Worm (Caenorhabditis elegans): ENCODE data around the gene R12C12.6.
"Not testable (repeated sequence)": the region's sequence is repeated elsewhere in the genome, so short reads cannot be mapped to it uniquely, and the experiment has no call there.

R12C12.6 gene

ce11 chrII:6008887-6009286 is 38.8 kb downstream of the R12C12.6 start, which contains the start of gene ZK84.4:
Gene ZK84.4 (minus strand): TSS chrII:6008987.
- not testable (repeated sequence) for TF ChIP-seq ama-1 (optimal IDR thresholded peaks at IDR 0.05); sma-9 (GFP tag; optimal IDR thresholded peaks at IDR 0.05); sma-9 (tag; optimal IDR thresholded peaks at IDR 0.05); nhr-77 (tag; optimal IDR thresholded peaks at IDR 0.05)

ce11 chrII:6001004-6001403 is 46.7 kb downstream of the R12C12.6 start:
- TF ChIP-seq nhr-21 (tag; optimal IDR thresholded peaks at IDR 0.05) (no peak), fos-1 (tag; optimal IDR thresholded peaks at IDR 0.05) (no peak), sem-4 (tag; optimal IDR thresholded peaks at IDR 0.05) (no peak), Y55F3AM.14 (GFP tag; optimal IDR thresholded peaks at IDR 0.05) (no peak), mab-5 (tag; optimal IDR thresholded peaks at IDR 0.05) (no peak), nhr-23 (tag; optimal IDR thresholded peaks at IDR 0.05) (no peak), R02D3.7 (tag; optimal IDR thresholded peaks at IDR 0.05) (no peak), unc-39 (tag; optimal IDR thresholded peaks at IDR 0.05) (no peak), snpc-4 (tag; optimal IDR thresholded peaks at IDR 0.05) (no peak), nhr-237 (tag; optimal IDR thresholded peaks at IDR 0.05) (no peak), lin-13 (GFP tag; optimal IDR thresholded peaks at IDR 0.05) (no peak), sma-3 (GFP tag; optimal IDR thresholded peaks at IDR 0.05) (no peak), nhr-6 (tag; optimal IDR thresholded peaks at IDR 0.05) (no peak), ztf-1 (GFP tag; conservative IDR thresholded peaks at IDR 0.05) (no peak), F13H6.1 (tag; optimal IDR thresholded peaks at IDR 0.05) (no peak), ama-1 (optimal IDR thresholded peaks at IDR 0.05) (no peak), dmd-4 (tag; optimal IDR thresholded peaks at IDR 0.05) (no peak), nhr-10 (tag; optimal IDR thresholded peaks at IDR 0.05) (no peak), crh-2 (tag; optimal IDR thresholded peaks at IDR 0.05) (no peak), gmeb-1 (tag; optimal IDR thresholded peaks at IDR 0.05) (no peak)

ce11 chrII:6000136-6000535 is 47.5 kb downstream of the R12C12.6 start, which contains the start of gene ins-6:
Gene ins-6 (plus strand): TSS chrII:6000436.
- TF ChIP-seq nhr-10 (tag; optimal IDR thresholded peaks at IDR 0.05), result no peak
- TF ChIP-seq sma-9 (GFP tag; optimal IDR thresholded peaks at IDR 0.05), result no peak
- TF ChIP-seq sma-9 (tag; optimal IDR thresholded peaks at IDR 0.05), result no peak
- no peak for TF ChIP-seq alr-1 (tag; optimal IDR thresholded peaks at IDR 0.05)
- TF ChIP-seq crh-2 (tag; optimal IDR thresholded peaks at IDR 0.05), result no peak
- TF ChIP-seq unc-62 (GFP tag; optimal IDR thresholded peaks at IDR 0.05), result no peak
- no peak for TF ChIP-seq F13H6.1 (tag; optimal IDR thresholded peaks at IDR 0.05)
- TF ChIP-seq gmeb-1 (tag; optimal IDR thresholded peaks at IDR 0.05), result no peak
- no peak for TF ChIP-seq mdl-1 (tag; optimal IDR thresholded peaks at IDR 0.05)
- TF ChIP-seq aly-2 (tag; optimal IDR thresholded peaks at IDR 0.05), result no peak
- TF ChIP-seq nhr-25 (tag; optimal IDR thresholded peaks at IDR 0.05), result no peak
- no peak for TF ChIP-seq nhr-21 (tag; optimal IDR thresholded peaks at IDR 0.05)
- no peak for TF ChIP-seq Y55F3AM.14 (GFP tag; optimal IDR thresholded peaks at IDR 0.05)
- no peak for TF ChIP-seq egl-27 (tag; optimal IDR thresholded peaks at IDR 0.05)
- TF ChIP-seq ztf-4 (tag; optimal IDR thresholded peaks at IDR 0.05), result no peak
- TF ChIP-seq blmp-1 (tag; optimal IDR thresholded peaks at IDR 0.05; ENCODE audit: insufficient read depth), result no peak
- no peak for TF ChIP-seq R02D3.7 (tag; optimal IDR thresholded peaks at IDR 0.05)
- TF ChIP-seq unc-55 (GFP tag; optimal IDR thresholded peaks at IDR 0.05), result no peak

- no peak for TF ChIP-seq dmd-4 (tag; optimal IDR thresholded peaks at IDR 0.05)
- no peak for TF ChIP-seq ztf-4 (tag; optimal IDR thresholded peaks at IDR 0.05)
- no peak for TF ChIP-seq Y55F3AM.14 (GFP tag; optimal IDR thresholded peaks at IDR 0.05)
- TF ChIP-seq egl-27 (tag; optimal IDR thresholded peaks at IDR 0.05), result no peak
- TF ChIP-seq skn-1 (tag; optimal IDR thresholded peaks at IDR 0.05), result no peak
- no peak for TF ChIP-seq sma-3 (GFP tag; optimal IDR thresholded peaks at IDR 0.05)
- no peak for TF ChIP-seq snpc-4 (tag; optimal IDR thresholded peaks at IDR 0.05)
- no peak for TF ChIP-seq nhr-21 (tag; optimal IDR thresholded peaks at IDR 0.05)
- TF ChIP-seq mdl-1 (tag; optimal IDR thresholded peaks at IDR 0.05), result no peak
- TF ChIP-seq nhr-237 (tag; optimal IDR thresholded peaks at IDR 0.05), result no peak
- no peak for TF ChIP-seq blmp-1 (tag; optimal IDR thresholded peaks at IDR 0.05; ENCODE audit: insufficient read depth)
- no peak for TF ChIP-seq ZK546.5 (tag; optimal IDR thresholded peaks at IDR 0.05)
- TF ChIP-seq sem-4 (tag; optimal IDR thresholded peaks at IDR 0.05), result no peak
- no peak for TF ChIP-seq fos-1 (tag; optimal IDR thresholded peaks at IDR 0.05)
- no peak for TF ChIP-seq ama-1 (optimal IDR thresholded peaks at IDR 0.05)
- no peak for TF ChIP-seq sma-9 (GFP tag; optimal IDR thresholded peaks at IDR 0.05)
- no peak for TF ChIP-seq sma-9 (tag; optimal IDR thresholded peaks at IDR 0.05)
These were observed 50.4 kb downstream of the R12C12.6 start, which contains the start of gene ins-5 for ce11 chrII:5997257-5997656. Gene ins-5 (plus strand): TSS chrII:5997557.
